Fruit fly (Drosophila melanogaster) Kc167 (cell line): Measurements from ENCODE around the gene SamDC.

ENCODE experiments used
- Myc ChIP-seq: fragments of >200 bp; optimal IDR thresholded peaks from 2 replicates; lab custom pipeline; 2017; ENCODE audit warnings: missing external identifiers
- h ChIP-seq: fragments of >200 bp; optimal IDR thresholded peaks from 3 replicates; lab custom pipeline; 2018; ENCODE audit warnings: missing external identifiers

- TF ChIP-seq h (no peak), Myc (lab: Kevin White, UChicago) (no peak)
Measured at dm6 chr2L:10314327-10315210, 24.7 kb upstream of the SamDC start, which contains the start of the genes Usp14 and CG4972.
